Fruit fly (Drosophila melanogaster) whole organism, embryonic: ENCODE data around the gene Fancl.

Source experiments
- CG10209 ChIP-seq: fragments of 200-800 bp; sonication (Bioruptor generic); optimal IDR thresholded peaks from 3 replicates; lab custom pipeline; 2017; ENCODE audit warnings: missing biosample characterization, mild to moderate bottlenecking, missing genetic modification characterization, missing genetic modification reagents
- CG14441 ChIP-seq: fragments of 200-800 bp; sonication (Bioruptor generic); IDR thresholded peaks from 2 replicates; pipeline ENCODE4 v1.3.6; 2022; ENCODE audit warnings: missing biosample characterization, missing genetic modification characterization
- CG16813 ChIP-seq: fragments of 200-800 bp; sonication (Bioruptor generic); IDR thresholded peaks from 3 replicates; pipeline ENCODE4 v1.3.6; 2022; ENCODE audit warnings: missing biosample characterization, missing genetic modification characterization; ENCODE audit not compliant: partially characterized antibody
- CG17328 ChIP-seq: fragments of 200-800 bp; sonication (Bioruptor generic); IDR thresholded peaks from 2 replicates; pipeline ENCODE4 v1.3.6; 2022; ENCODE audit warnings: missing biosample characterization, missing genetic modification characterization
- CG17361 ChIP-seq: fragments of 200-800 bp; sonication (Bioruptor generic); IDR thresholded peaks from 3 replicates; pipeline ENCODE4 v1.3.6; 2022; ENCODE audit warnings: missing biosample characterization, missing genetic modification characterization
- CG32532 ChIP-seq: fragments of 200-800 bp; sonication (Bioruptor generic); IDR thresholded peaks from 2 replicates; pipeline ENCODE4 v1.3.6; 2022; ENCODE audit warnings: missing biosample characterization, missing genetic modification characterization
- CG32772 ChIP-seq: fragments of 200-800 bp; sonication (Bioruptor generic); IDR thresholded peaks from 2 replicates; pipeline ENCODE4 v1.3.6; 2022; ENCODE audit warnings: missing biosample characterization, missing genetic modification characterization
- CG3281 ChIP-seq: fragments of 200-800 bp; sonication (Bioruptor generic); optimal IDR thresholded peaks from 3 replicates; lab custom pipeline; 2017; ENCODE audit warnings: missing biosample characterization, mild to moderate bottlenecking, missing genetic modification characterization
- CG34422 ChIP-seq: fragments of 200-800 bp; sonication (Bioruptor generic); IDR thresholded peaks from 3 replicates; pipeline ENCODE4 v1.3.6; 2022; ENCODE audit warnings: missing biosample characterization, missing genetic modification characterization
- CG42726 ChIP-seq: fragments of 200-800 bp; sonication (Bioruptor generic); IDR thresholded peaks from 2 replicates; pipeline ENCODE4 v1.3.6; 2022; ENCODE audit warnings: missing biosample characterization, missing genetic modification characterization; ENCODE audit not compliant: partially characterized antibody
- CG4360 ChIP-seq: fragments of 200-800 bp; sonication (Bioruptor generic); IDR thresholded peaks from 2 replicates; pipeline ENCODE4 v1.3.6; 2022; ENCODE audit warnings: missing biosample characterization, missing genetic modification characterization
- CG6689 ChIP-seq: fragments of 200-800 bp; sonication (Bioruptor generic); IDR thresholded peaks from 2 replicates; pipeline ENCODE4 v1.3.6; 2022; ENCODE audit warnings: missing biosample characterization, missing genetic modification characterization
- CG7556 ChIP-seq: fragments of 200-800 bp; sonication (Bioruptor generic); optimal IDR thresholded peaks from 2 replicates; lab custom pipeline; 2017; ENCODE audit warnings: missing biosample characterization, mild to moderate bottlenecking, missing genetic modification characterization
- CG8765 ChIP-seq: fragments of 200-800 bp; sonication (Bioruptor generic); IDR thresholded peaks from 2 replicates; pipeline ENCODE4 v1.3.6; 2022; ENCODE audit warnings: missing biosample characterization, missing genetic modification characterization
- Dbx ChIP-seq: fragments of 200-800 bp; sonication (Bioruptor generic); IDR thresholded peaks from 3 replicates; pipeline ENCODE4 v1.3.6; 2022; ENCODE audit warnings: missing biosample characterization, missing genetic modification characterization
- Deaf1 ChIP-seq: fragments of 200-800 bp; optimal IDR thresholded peaks from 3 replicates; lab custom pipeline; 2019; ENCODE audit warnings: missing biosample characterization, mild to moderate bottlenecking, missing genetic modification characterization, moderate library complexity
- Ets97D ChIP-seq: fragments of 200-800 bp; sonication (Bioruptor generic); optimal IDR thresholded peaks from 3 replicates; lab custom pipeline; 2016; ENCODE audit warnings: missing biosample characterization, missing genetic modification characterization
- Hey ChIP-seq: fragments of 200-800 bp; sonication (Bioruptor generic); optimal IDR thresholded peaks from 3 replicates; lab custom pipeline; 2018; ENCODE audit warnings: missing biosample characterization, mild to moderate bottlenecking, missing genetic modification characterization
- HmgD ChIP-seq: fragments of 200-800 bp; sonication (Bioruptor generic); optimal IDR thresholded peaks from 3 replicates; lab custom pipeline; 2016; ENCODE audit warnings: missing biosample characterization, missing genetic modification characterization
- Hr78 ChIP-seq, 2 experiments: fragments of 200-800 bp in 1 of 2; fragments of >200 bp in 1 of 2; sonication (Bioruptor generic) in 1 of 2; optimal IDR thresholded peaks; 2 replicates each; lab custom pipeline; 2017 to 2019; ENCODE audit warnings: missing biosample characterization in 2 of 2, missing genetic modification characterization in 2 of 2, mild to moderate bottlenecking in 1 of 2, moderate library complexity in 1 of 2
- Optix ChIP-seq: fragments of 200-800 bp; sonication (Bioruptor generic); IDR thresholded peaks from 3 replicates; pipeline ENCODE4 v1.3.6; 2022; ENCODE audit warnings: missing biosample characterization, missing genetic modification characterization
- Poxn ChIP-seq: fragments of 200-800 bp; sonication (Bioruptor generic); IDR thresholded peaks from 2 replicates; pipeline ENCODE4 v1.3.6; 2022; ENCODE audit warnings: missing biosample characterization, missing genetic modification characterization
- Side ChIP-seq: fragments of 200-800 bp; sonication (Bioruptor generic); optimal IDR thresholded peaks from 2 replicates; lab custom pipeline; 2016; ENCODE audit warnings: missing biosample characterization, missing genetic modification characterization
- Sin3A ChIP-seq: fragments of >200 bp; optimal IDR thresholded peaks from 2 replicates; lab custom pipeline; 2018
- Sox100B ChIP-seq: fragments of 200-800 bp; sonication (Bioruptor generic); optimal IDR thresholded peaks from 3 replicates; lab custom pipeline; 2018; ENCODE audit warnings: missing biosample characterization, mild to moderate bottlenecking, missing genetic modification characterization
- Taf1 ChIP-seq: fragments of 200-800 bp; sonication (Bioruptor generic); IDR thresholded peaks from 2 replicates; pipeline ENCODE4 v1.3.6; 2022; ENCODE audit warnings: missing biosample characterization, missing genetic modification characterization
- Vsx1 ChIP-seq: fragments of 200-800 bp; sonication (Bioruptor generic); optimal IDR thresholded peaks from 2 replicates; lab custom pipeline; 2017; ENCODE audit warnings: missing biosample characterization, mild to moderate bottlenecking, missing genetic modification characterization, missing genetic modification reagents
- Xrp1 ChIP-seq: fragments of 200-800 bp; sonication (Bioruptor generic); IDR thresholded peaks from 2 replicates; pipeline ENCODE4 v1.3.6; 2022; ENCODE audit warnings: missing biosample characterization, missing genetic modification characterization
- ac ChIP-seq: fragments of 200-800 bp; sonication (Bioruptor generic); optimal IDR thresholded peaks from 3 replicates; lab custom pipeline; 2017; ENCODE audit warnings: missing biosample characterization, mild to moderate bottlenecking, missing genetic modification characterization
- caup ChIP-seq: fragments of 200-800 bp; sonication (Bioruptor generic); optimal IDR thresholded peaks from 3 replicates; lab custom pipeline; 2017; ENCODE audit warnings: missing biosample characterization, mild to moderate bottlenecking, missing genetic modification characterization, moderate library complexity; ENCODE audit not compliant: severe bottlenecking
- chif ChIP-seq, 2 experiments: fragments of 200-800 bp; sonication (Bioruptor generic); optimal IDR thresholded peaks; 3 replicates each; lab custom pipeline; 2016; ENCODE audit warnings: missing biosample characterization in 2 of 2, missing genetic modification characterization in 2 of 2
- crol ChIP-seq: fragments of 200-800 bp; sonication (Bioruptor generic); IDR thresholded peaks from 2 replicates; pipeline ENCODE4 v1.3.6; 2022; ENCODE audit warnings: missing biosample characterization, missing genetic modification characterization
- cwo ChIP-seq: fragments of 200-800 bp; sonication (Bioruptor generic); optimal IDR thresholded peaks from 3 replicates; lab custom pipeline; 2017; ENCODE audit warnings: missing biosample characterization, missing genetic modification characterization, mild to moderate bottlenecking, moderate library complexity, missing genetic modification reagents
- dm ChIP-seq: fragments of 200-800 bp; sonication (Bioruptor generic); optimal IDR thresholded peaks from 3 replicates; lab custom pipeline; 2016; ENCODE audit warnings: missing biosample characterization, missing genetic modification characterization
- ewg ChIP-seq: fragments of 200-800 bp; sonication (Bioruptor generic); optimal IDR thresholded peaks from 3 replicates; lab custom pipeline; 2017; ENCODE audit warnings: mild to moderate bottlenecking, missing biosample characterization, missing genetic modification reagents, missing genetic modification characterization
- exex ChIP-seq: fragments of 200-800 bp; sonication (Bioruptor generic); optimal IDR thresholded peaks from 4 replicates; lab custom pipeline; 2018; ENCODE audit warnings: missing biosample characterization, mild to moderate bottlenecking, missing genetic modification characterization, moderate library complexity
- ftz-f1 ChIP-seq: fragments of 200-800 bp; sonication (Bioruptor generic); optimal IDR thresholded peaks from 2 replicates; lab custom pipeline; 2016; ENCODE audit warnings: missing biosample characterization, missing genetic modification characterization
- fu2 ChIP-seq: fragments of 200-800 bp; sonication (Bioruptor generic); optimal IDR thresholded peaks from 2 replicates; lab custom pipeline; 2016; ENCODE audit warnings: missing biosample characterization, missing genetic modification characterization
- gcm2 ChIP-seq: fragments of 200-800 bp; sonication (Bioruptor generic); optimal IDR thresholded peaks from 2 replicates; lab custom pipeline; 2016; ENCODE audit warnings: missing biosample characterization, missing genetic modification characterization
- klu ChIP-seq: fragments of 200-800 bp; sonication (Bioruptor generic); IDR thresholded peaks from 2 replicates; pipeline ENCODE4 v1.3.6; 2022; ENCODE audit warnings: missing biosample characterization, missing genetic modification characterization
- lab ChIP-seq: fragments of 200-800 bp; sonication (Bioruptor generic); optimal IDR thresholded peaks from 3 replicates; lab custom pipeline; 2017; ENCODE audit warnings: missing biosample characterization, missing genetic modification characterization, mild to moderate bottlenecking, moderate library complexity, missing genetic modification reagents
- nerfin-2 ChIP-seq: fragments of 200-800 bp; sonication (Bioruptor generic); IDR thresholded peaks from 2 replicates; pipeline ENCODE4 v1.3.6; 2022; ENCODE audit warnings: missing biosample characterization, missing genetic modification characterization; ENCODE audit not compliant: partially characterized antibody
- otp ChIP-seq: fragments of 200-800 bp; sonication (Bioruptor generic); IDR thresholded peaks from 3 replicates; pipeline ENCODE4, ENCODE4 v1.3.6; 2022; ENCODE audit warnings: missing biosample characterization, missing genetic modification characterization
- pfk ChIP-seq: fragments of 200-800 bp; sonication (Bioruptor generic); optimal IDR thresholded peaks from 2 replicates; lab custom pipeline; 2018; ENCODE audit warnings: missing biosample characterization, mild to moderate bottlenecking, missing genetic modification characterization, moderate library complexity
- pzg ChIP-seq: fragments of 200-800 bp; sonication (Bioruptor generic); optimal IDR thresholded peaks from 3 replicates; lab custom pipeline; 2018; ENCODE audit warnings: missing biosample characterization, mild to moderate bottlenecking, missing genetic modification characterization, moderate library complexity
- ro ChIP-seq: fragments of 200-800 bp; sonication (Bioruptor generic); IDR thresholded peaks from 2 replicates; pipeline ENCODE4 v1.3.6; 2022; ENCODE audit warnings: missing biosample characterization, missing genetic modification characterization
- salm ChIP-seq: fragments of 200-800 bp; sonication (Bioruptor generic); optimal IDR thresholded peaks from 2 replicates; lab custom pipeline; 2018; ENCODE audit warnings: missing biosample characterization, mild to moderate bottlenecking, missing genetic modification characterization
- sd ChIP-seq: fragments of 200-800 bp; sonication (Bioruptor generic); optimal IDR thresholded peaks from 3 replicates; lab custom pipeline; 2018; ENCODE audit warnings: missing biosample characterization, mild to moderate bottlenecking, missing genetic modification characterization, moderate library complexity
- slou ChIP-seq: fragments of 200-800 bp; sonication (Bioruptor generic); optimal IDR thresholded peaks from 3 replicates; lab custom pipeline; 2016; ENCODE audit warnings: missing biosample characterization, missing genetic modification characterization
- tgo ChIP-seq: fragments of 200-800 bp; sonication (Bioruptor generic); IDR thresholded peaks from 3 replicates; pipeline ENCODE4 v1.3.6; 2022; ENCODE audit warnings: missing biosample characterization, missing genetic modification characterization
- trh ChIP-seq: fragments of 200-800 bp; sonication (Bioruptor generic); optimal IDR thresholded peaks from 2 replicates; lab custom pipeline; 2016; ENCODE audit warnings: missing biosample characterization, missing genetic modification characterization

Fancl gene

DNA sequence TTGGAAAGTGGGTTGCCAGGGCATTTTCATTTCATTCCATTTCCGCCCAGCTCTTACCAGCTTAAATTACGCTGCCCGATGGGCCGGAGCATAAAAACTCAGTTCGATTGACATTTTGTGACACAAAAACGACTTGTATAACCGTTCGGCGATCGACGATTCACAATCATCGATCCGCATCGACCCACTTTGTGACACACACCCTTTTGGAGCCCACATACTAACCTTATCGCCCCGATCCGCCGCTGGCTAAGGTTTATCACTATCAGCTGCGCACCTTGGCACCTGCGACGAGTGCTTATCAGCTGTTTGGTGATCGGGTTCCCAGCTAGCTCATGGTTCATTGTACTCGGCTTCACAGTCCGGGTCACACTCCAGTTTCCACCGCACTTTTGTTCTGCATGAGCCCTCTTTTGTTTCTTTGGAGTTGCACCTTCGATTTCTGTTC lies 46.8 kb upstream of the Fancl start (continued):
- TF ChIP-seq Deaf1 (tag; lab: Kevin White, UChicago) (peak; percentile 83), ro (GFP tag; lab: Robert Waterston, UW) (no peak), gcm2 (no peak), CG16813 (no peak), Optix (GFP tag; lab: Robert Waterston, UW) (no peak), HmgD (GFP tag; lab: Kevin White, UChicago) (no peak), CG17328 (GFP tag; lab: Robert Waterston, UW) (no peak), ac (GFP tag; lab: Kevin White, UChicago) (no peak), CG17361 (GFP tag; lab: Robert Waterston, UW) (no peak), slou (GFP tag; lab: Kevin White, UChicago) (no peak), CG14441 (GFP tag; lab: Robert Waterston, UW) (no peak), Hr78 (GFP tag; optimal IDR thresholded peaks at IDR 0.05; lab: Kevin White, UChicago) (peak in 1 of 2 experiments; percentile 94), ewg (GFP tag; lab: Kevin White, UChicago) (no peak), sd (tag; lab: Kevin White, UChicago) (peak; percentile 55), Sin3A (lab: Kevin White, UChicago) (no peak), caup (GFP tag; lab: Kevin White, UChicago) (peak; percentile 10), chif (GFP tag; optimal IDR thresholded peaks at IDR 0.05; lab: Kevin White, UChicago) (no peak), CG34422 (GFP tag; lab: Robert Waterston, UW) (no peak), lab (GFP tag; lab: Kevin White, UChicago) (peak; percentile 73), ftz-f1 (peak; percentile 36), CG8765 (GFP tag; lab: Robert Waterston, UW) (no peak), pfk (no peak), CG6689 (GFP tag; lab: Robert Waterston, UW) (no peak), Hey (peak; percentile 61), exex (tag; lab: Kevin White, UChicago) (peak; percentile 86), CG32532 (0 out of 2 replicates have a peak, but pooled peaks have one; percentile 24)

DNA sequence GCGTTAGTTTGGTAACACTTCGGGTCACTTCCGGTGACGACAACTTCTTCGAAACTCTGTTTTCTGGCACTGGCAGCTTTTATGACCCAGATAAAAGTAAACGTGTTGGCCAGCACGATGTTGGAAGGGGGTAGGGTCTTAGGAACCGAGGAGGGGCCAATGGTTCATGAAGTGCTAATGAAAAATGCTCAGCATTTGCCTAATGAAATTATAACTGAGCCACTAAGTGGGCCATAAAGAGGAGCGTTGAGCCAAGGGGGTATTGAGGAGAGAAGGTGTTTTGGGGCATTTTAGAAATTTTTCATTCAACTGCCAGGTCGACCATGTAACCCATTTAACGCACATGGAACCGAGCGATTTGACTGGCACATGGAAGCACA lies 45.6 kb upstream of the Fancl start:
- TF ChIP-seq Poxn (GFP tag; lab: Robert Waterston, UW): no peak
- TF ChIP-seq CG3281: peak; percentile 19
- TF ChIP-seq fu2 (GFP tag; lab: Kevin White, UChicago): no peak
- TF ChIP-seq otp (GFP tag; lab: Robert Waterston, UW): peak; percentile 75; the same call in 2 of the 3 replicates
- no peak for TF ChIP-seq CG32772 (GFP tag; lab: Robert Waterston, UW)
- TF ChIP-seq nerfin-2 (GFP tag; lab: Robert Waterston, UW): 0 out of 2 replicates have a peak, but pooled peaks have one; percentile 14
- no peak for TF ChIP-seq Taf1 (GFP tag; lab: Robert Waterston, UW)
- peak; percentile 15 for TF ChIP-seq Sox100B (GFP tag; lab: Kevin White, UChicago)
- no peak for TF ChIP-seq Side (GFP tag; lab: Kevin White, UChicago)
- TF ChIP-seq CG4360: 0 out of 2 replicates have a peak, but pooled peaks have one; percentile 1
- peak; percentile 37 for TF ChIP-seq sd (tag; lab: Kevin White, UChicago)
- 0 out of 3 replicates have a peak, but pooled peaks have one; percentile 3 for TF ChIP-seq Dbx (GFP tag; lab: Robert Waterston, UW)
- TF ChIP-seq Hr78 (GFP tag; optimal IDR thresholded peaks at IDR 0.05; lab: Kevin White, UChicago): peak in 1 of 2 experiments; percentile 73
- TF ChIP-seq Ets97D (GFP tag; lab: Kevin White, UChicago): no peak
- TF ChIP-seq salm (tag; lab: Kevin White, UChicago): no peak
- TF ChIP-seq CG7556: peak; percentile 36
- peak; percentile 29 for TF ChIP-seq cwo (GFP tag; lab: Kevin White, UChicago)
- TF ChIP-seq trh (GFP tag; lab: Kevin White, UChicago): no peak
- 0 out of 3 replicates have a peak, but pooled peaks have one; percentile 6 for TF ChIP-seq tgo (GFP tag; lab: Robert Waterston, UW)
- no peak for TF ChIP-seq Xrp1 (GFP tag; lab: Robert Waterston, UW)
- TF ChIP-seq CG42726: no peak
- 0 out of 2 replicates have a peak, but pooled peaks have one; percentile 5 for TF ChIP-seq klu (GFP tag; lab: Robert Waterston, UW)
- TF ChIP-seq crol: peak; percentile 54; the same call in 1 of the 2 replicates
- peak; percentile 71 for TF ChIP-seq Vsx1
- TF ChIP-seq pzg (GFP tag; lab: Kevin White, UChicago): no peak
- TF ChIP-seq dm (GFP tag; lab: Kevin White, UChicago): no peak
- TF ChIP-seq CG10209 (GFP tag; lab: Kevin White, UChicago): peak; percentile 21
